Worm (Caenorhabditis elegans) whole organism, L1 larva: ENCODE results near the gene M02B7.2.

Source experiments
- lsy-2 ChIP-seq, 2 experiments: fragments of 150-350 bp; optimal IDR thresholded peaks; 2 replicates each; lab custom pipeline; 2014; ENCODE audit warnings: missing biosample characterization in 2 of 2, missing genetic modification characterization in 2 of 2
- ztf-11 ChIP-seq, 2 experiments: sonication (generic microtip); optimal IDR thresholded peaks; 2 replicates each; lab custom pipeline; 2016 to 2017; ENCODE audit warnings: missing genetic modification characterization in 2 of 2, missing biosample characterization in 1 of 2, missing compliant biosample characterization in 1 of 2

- TF ChIP-seq ztf-11 (tag; optimal IDR thresholded peaks at IDR 0.05; lab: Kevin White, UChicago) (no peak), lsy-2 (tag; optimal IDR thresholded peaks at IDR 0.05; lab: Kevin White, UChicago) (no peak)
Observed at ce11 chrIV:3764012-3764549, 39.3 kb upstream of the M02B7.2 start.
